Worm (Caenorhabditis elegans) whole organism, L3 larva: Measurements from ENCODE around the gene H28G03.2.

Source experiments
- aly-2 ChIP-seq: fragments of 150-350 bp; optimal IDR thresholded peaks from 2 replicates; lab custom pipeline; 2014; ENCODE audit warnings: missing biosample characterization, missing genetic modification characterization
- ama-1 ChIP-seq: fragments of 150-350 bp; optimal IDR thresholded peaks from 2 replicates; lab custom pipeline; 2018
- ceh-16 ChIP-seq: sonication (generic microtip); optimal IDR thresholded peaks from 2 replicates; lab custom pipeline; 2017; ENCODE audit warnings: missing biosample characterization, missing genetic modification characterization
- ceh-82 ChIP-seq: fragments of 150-350 bp; optimal IDR thresholded peaks from 2 replicates; lab custom pipeline; 2014; ENCODE audit warnings: missing biosample characterization, missing genetic modification characterization
- ceh-9 ChIP-seq: sonication (generic microtip); optimal IDR thresholded peaks from 2 replicates; lab custom pipeline; 2018; ENCODE audit warnings: missing biosample characterization, missing genetic modification characterization
- elt-2 ChIP-seq: sonication (generic microtip); optimal IDR thresholded peaks from 2 replicates; lab custom pipeline; 2016; ENCODE audit warnings: missing genetic modification reagents, mild to moderate bottlenecking, missing genetic modification characterization, missing compliant biosample characterization
- elt-3 ChIP-seq, 3 experiments: fragments of 150-350 bp in 1 of 3; sonication (generic microtip) in 2 of 3; optimal IDR thresholded peaks; 2 replicates in 2 of 3; 4 replicates in 1 of 3; lab custom pipeline; 2014 to 2017; ENCODE audit warnings: missing biosample characterization in 3 of 3, missing genetic modification characterization in 3 of 3
- fkh-10 ChIP-seq: sonication (generic microtip); optimal IDR thresholded peaks from 2 replicates; lab custom pipeline; 2017; ENCODE audit warnings: missing biosample characterization, missing genetic modification reagents, missing genetic modification characterization
- hmg-11 ChIP-seq: sonication (generic microtip); optimal IDR thresholded peaks from 2 replicates; lab custom pipeline; 2016; ENCODE audit warnings: missing genetic modification characterization, missing compliant biosample characterization
- jun-1 ChIP-seq: fragments of 150-350 bp; optimal IDR thresholded peaks from 2 replicates; lab custom pipeline; 2014; ENCODE audit warnings: missing biosample characterization, missing genetic modification reagents, missing genetic modification characterization
- lsy-12 ChIP-seq: sonication (generic microtip); optimal IDR thresholded peaks from 2 replicates; lab custom pipeline; 2016; ENCODE audit warnings: mild to moderate bottlenecking, missing genetic modification characterization, missing compliant biosample characterization
- mml-1 ChIP-seq: fragments of 150-350 bp; sonication (generic microtip); optimal IDR thresholded peaks from 3 replicates; lab custom pipeline; 2014; ENCODE audit warnings: missing biosample characterization, missing genetic modification characterization
- nfya-1 ChIP-seq: sonication (generic microtip); optimal IDR thresholded peaks from 2 replicates; lab custom pipeline; 2017; ENCODE audit warnings: missing genetic modification characterization, mild to moderate bottlenecking, missing compliant biosample characterization, antibody characterized with exemption, moderate library complexity; ENCODE audit not compliant: insufficient read depth
- nhr-11 ChIP-seq: fragments of 150-350 bp; optimal IDR thresholded peaks from 2 replicates; lab custom pipeline; 2014; ENCODE audit warnings: missing biosample characterization, missing genetic modification characterization
- nhr-12 ChIP-seq: fragments of 150-350 bp; optimal IDR thresholded peaks from 2 replicates; lab custom pipeline; 2014; ENCODE audit warnings: missing biosample characterization, missing genetic modification characterization
- nhr-237 ChIP-seq: fragments of 150-350 bp; optimal IDR thresholded peaks from 2 replicates; lab custom pipeline; 2014; ENCODE audit warnings: missing biosample characterization, missing genetic modification characterization
- nhr-25 ChIP-seq: sonication (generic microtip); optimal IDR thresholded peaks from 2 replicates; lab custom pipeline; 2017; ENCODE audit warnings: missing biosample characterization, missing genetic modification characterization
- nhr-28 ChIP-seq: fragments of 150-350 bp; optimal IDR thresholded peaks from 2 replicates; lab custom pipeline; 2014; ENCODE audit warnings: missing biosample characterization, missing genetic modification characterization
- nhr-67 ChIP-seq: fragments of 150-350 bp; optimal IDR thresholded peaks from 2 replicates; lab custom pipeline; 2014; ENCODE audit warnings: missing biosample characterization, missing genetic modification characterization
- nhr-76 ChIP-seq: fragments of 150-350 bp; sonication (generic microtip); optimal IDR thresholded peaks from 5 replicates; lab custom pipeline; 2014; ENCODE audit warnings: missing biosample characterization, missing genetic modification characterization
- pqm-1 ChIP-seq: fragments of 150-350 bp; optimal IDR thresholded peaks from 2 replicates; lab custom pipeline; 2017; ENCODE audit warnings: missing biosample characterization, missing genetic modification characterization, inconsistent platforms
- sea-2 ChIP-seq: fragments of 150-350 bp; sonication (generic microtip); optimal IDR thresholded peaks from 4 replicates; lab custom pipeline; 2014; ENCODE audit warnings: missing biosample characterization, missing genetic modification reagents, missing genetic modification characterization
- snpc-4 ChIP-seq: fragments of 150-350 bp; optimal IDR thresholded peaks from 2 replicates; lab custom pipeline; 2014; ENCODE audit warnings: missing biosample characterization, missing genetic modification characterization
- tbx-2 ChIP-seq: sonication (generic microtip); optimal IDR thresholded peaks from 2 replicates; lab custom pipeline; 2016; ENCODE audit warnings: mild to moderate bottlenecking, missing genetic modification characterization, missing compliant biosample characterization
- unc-62 ChIP-seq: fragments of 150-350 bp; sonication (generic microtip); optimal IDR thresholded peaks from 4 replicates; lab custom pipeline; 2014; ENCODE audit warnings: missing biosample characterization, missing genetic modification reagents, missing genetic modification characterization
- ztf-11 ChIP-seq: fragments of 150-350 bp; optimal IDR thresholded peaks from 2 replicates; lab custom pipeline; 2014; ENCODE audit warnings: missing biosample characterization, missing genetic modification characterization
- ztf-4 ChIP-seq: fragments of 150-350 bp; optimal IDR thresholded peaks from 2 replicates; lab custom pipeline; 2014; ENCODE audit warnings: missing biosample characterization, missing genetic modification characterization

The H28G03.2 gene

DNA sequence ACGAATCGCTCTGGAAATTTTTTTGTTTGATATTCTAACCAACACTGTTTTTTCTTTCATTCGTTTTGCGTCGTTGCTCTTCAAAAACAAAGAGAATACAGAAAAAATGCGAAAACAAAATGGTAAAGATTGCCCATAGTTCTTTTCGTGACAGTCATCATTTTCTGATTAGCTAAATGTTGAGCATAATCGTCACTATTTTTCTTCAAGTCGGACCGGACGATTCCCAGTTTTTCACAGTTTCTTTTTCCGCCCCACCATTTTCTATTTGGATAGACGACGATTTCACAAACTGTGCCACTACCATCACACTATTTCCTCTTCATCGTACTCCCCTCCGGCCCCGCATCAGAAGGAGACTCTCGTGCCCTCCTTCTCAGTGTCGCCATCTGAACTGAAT lies 58.0 kb downstream of the H28G03.2 start:
- TF ChIP-seq ceh-82 (tag; lab: Kevin White, UChicago): no peak
- TF ChIP-seq ceh-9 (tag; lab: Kevin White, UChicago): no peak
- TF ChIP-seq nhr-28 (tag; lab: Kevin White, UChicago): no peak
- no peak for TF ChIP-seq ceh-16
- no peak for TF ChIP-seq ztf-4 (tag; lab: Kevin White, UChicago)
- TF ChIP-seq jun-1 (tag; lab: Kevin White, UChicago): no peak
- no peak for TF ChIP-seq aly-2 (tag; lab: Kevin White, UChicago)
- TF ChIP-seq unc-62: no peak
- no peak for TF ChIP-seq nhr-76
- TF ChIP-seq nhr-11 (tag; lab: Kevin White, UChicago): no peak
- TF ChIP-seq tbx-2 (tag; lab: Kevin White, UChicago): no peak
- no peak for TF ChIP-seq snpc-4 (tag; lab: Kevin White, UChicago)
- no peak for TF ChIP-seq elt-2
- no peak for TF ChIP-seq nhr-25
- TF ChIP-seq fkh-10 (GFP tag; lab: Kevin White, UChicago): no peak
- TF ChIP-seq elt-3 (tag; optimal IDR thresholded peaks at IDR 0.05; lab: Kevin White, UChicago): no peak

ce11 chrX:5264026-5264425 lies 58.5 kb downstream of the H28G03.2 start, which contains the start of gene Y34B4A.4:
Gene Y34B4A.4, plus strand, starts transcription at chrX:5264326.
- no peak for TF ChIP-seq nhr-28 (tag; lab: Kevin White, UChicago)
- TF ChIP-seq nfya-1 (tag; lab: Kevin White, UChicago): no peak
- no peak for TF ChIP-seq tbx-2 (tag; lab: Kevin White, UChicago)
- TF ChIP-seq ama-1 (lab: Kevin White, UChicago): no peak
- no peak for TF ChIP-seq mml-1 (tag; lab: Kevin White, UChicago)
- no peak for TF ChIP-seq nhr-67 (tag; lab: Kevin White, UChicago)
- TF ChIP-seq ztf-11: no peak
- TF ChIP-seq fkh-10 (GFP tag; lab: Kevin White, UChicago): no peak
- TF ChIP-seq lsy-12 (tag; lab: Kevin White, UChicago): no peak
- no peak for TF ChIP-seq nhr-237 (tag; lab: Kevin White, UChicago)

DNA sequence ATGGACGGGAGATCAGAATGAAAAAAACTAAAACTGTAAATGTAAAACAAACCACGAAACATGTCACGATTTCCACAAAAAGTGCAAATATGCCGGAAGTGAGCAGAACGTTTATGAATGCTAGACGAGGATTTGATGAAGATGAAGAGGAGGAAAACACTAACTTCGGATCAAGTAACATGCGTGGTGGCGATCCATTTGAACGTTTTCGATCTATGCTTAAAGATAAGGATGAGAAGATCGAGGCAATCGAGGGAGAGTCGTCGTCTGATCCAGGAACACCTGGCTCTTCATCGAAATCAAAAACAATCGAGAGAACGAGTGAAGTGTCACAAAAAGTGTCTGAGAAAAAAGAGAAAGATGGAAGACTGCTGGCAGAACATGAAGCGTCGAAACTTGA lies 59.8 kb downstream of the H28G03.2 start:
- TF ChIP-seq ceh-82 (tag; lab: Kevin White, UChicago): no peak
- TF ChIP-seq sea-2 (GFP tag; lab: Kevin White, UChicago): no peak
- TF ChIP-seq hmg-11 (tag; lab: Kevin White, UChicago): no peak
- TF ChIP-seq nhr-12 (tag; lab: Kevin White, UChicago): no peak
- no peak for TF ChIP-seq pqm-1 (tag; lab: Kevin White, UChicago)
